Worm (Caenorhabditis elegans) whole organism, L2 larva: ENCODE measurements around the gene Y94H6A.10.

ENCODE experiments used
- C34F6.9 ChIP-seq: fragments of 150-350 bp; optimal IDR thresholded peaks from 2 replicates; lab custom pipeline; 2014; ENCODE audit warnings: missing biosample characterization, missing genetic modification characterization
- R02D3.7 ChIP-seq: fragments of 150-350 bp; optimal IDR thresholded peaks from 2 replicates; lab custom pipeline; 2014; ENCODE audit warnings: missing biosample characterization, missing genetic modification characterization
- Y55F3AM.14 ChIP-seq: fragments of 200-800 bp; sonication (Bioruptor generic); optimal IDR thresholded peaks from 2 replicates; lab custom pipeline; 2018; ENCODE audit warnings: mild to moderate bottlenecking, missing genetic modification characterization, missing compliant biosample characterization
- ZK546.5 ChIP-seq: sonication (generic microtip); optimal IDR thresholded peaks from 2 replicates; lab custom pipeline; 2017; ENCODE audit warnings: missing biosample characterization, missing genetic modification characterization
- alr-1 ChIP-seq: fragments of 150-350 bp; optimal IDR thresholded peaks from 2 replicates; lab custom pipeline; 2014; ENCODE audit warnings: missing biosample characterization, missing genetic modification characterization
- aly-2 ChIP-seq: fragments of 150-350 bp; optimal IDR thresholded peaks from 2 replicates; lab custom pipeline; 2014; ENCODE audit warnings: missing biosample characterization, missing genetic modification characterization
- ama-1 ChIP-seq: fragments of 150-350 bp; optimal IDR thresholded peaks from 2 replicates; lab custom pipeline; 2018; ENCODE audit warnings: inconsistent platforms
- ceh-16 ChIP-seq: fragments of 150-350 bp; optimal IDR thresholded peaks from 2 replicates; lab custom pipeline; 2014; ENCODE audit warnings: missing biosample characterization, missing genetic modification characterization
- ceh-82 ChIP-seq: fragments of 150-350 bp; optimal IDR thresholded peaks from 2 replicates; lab custom pipeline; 2014; ENCODE audit warnings: missing biosample characterization, missing genetic modification characterization
- crh-2 ChIP-seq: sonication (generic microtip); optimal IDR thresholded peaks from 2 replicates; lab custom pipeline; 2017; ENCODE audit warnings: missing biosample characterization, missing genetic modification characterization
- dmd-4 ChIP-seq: sonication (generic microtip); optimal IDR thresholded peaks from 2 replicates; lab custom pipeline; 2017; ENCODE audit warnings: missing biosample characterization, missing genetic modification characterization
- egl-27 ChIP-seq: sonication (generic microtip); optimal IDR thresholded peaks from 3 replicates; lab custom pipeline; 2017; ENCODE audit warnings: missing biosample characterization, missing genetic modification reagents, missing genetic modification characterization
- elt-1 ChIP-seq: fragments of 150-350 bp; optimal IDR thresholded peaks from 2 replicates; lab custom pipeline; 2014; ENCODE audit warnings: missing biosample characterization, missing genetic modification characterization
- elt-3 ChIP-seq: sonication (generic microtip); optimal IDR thresholded peaks from 2 replicates; lab custom pipeline; 2017; ENCODE audit warnings: missing biosample characterization, missing genetic modification characterization
- lin-11 ChIP-seq: fragments of 150-350 bp; sonication (generic microtip); optimal IDR thresholded peaks from 2 replicates; lab custom pipeline; 2014; ENCODE audit warnings: missing biosample characterization, missing genetic modification characterization, inconsistent platforms, mixed read lengths
- lin-13 ChIP-seq: fragments of 150-350 bp; optimal IDR thresholded peaks from 2 replicates; lab custom pipeline; 2014; ENCODE audit warnings: missing biosample characterization, missing genetic modification reagents, missing genetic modification characterization
- lsy-2 ChIP-seq, 2 experiments: fragments of 150-350 bp in 1 of 2; sonication (generic microtip) in 1 of 2; optimal IDR thresholded peaks; 2 replicates each; lab custom pipeline; 2014 to 2017; ENCODE audit warnings: missing biosample characterization in 2 of 2, missing genetic modification characterization in 2 of 2
- mab-5 ChIP-seq: fragments of 150-350 bp; optimal IDR thresholded peaks from 2 replicates; lab custom pipeline; 2014; ENCODE audit warnings: missing biosample characterization, missing genetic modification characterization
- mbf-1 ChIP-seq: sonication (generic microtip); optimal IDR thresholded peaks from 2 replicates; lab custom pipeline; 2017; ENCODE audit warnings: missing biosample characterization, missing genetic modification characterization
- mdl-1 ChIP-seq, 2 experiments: fragments of 150-350 bp in 1 of 2; sonication (generic microtip) in 1 of 2; optimal IDR thresholded peaks; 2 replicates each; lab custom pipeline; 2017; ENCODE audit warnings: missing biosample characterization in 2 of 2, missing genetic modification characterization in 2 of 2
- nhr-10 ChIP-seq: sonication (generic microtip); optimal IDR thresholded peaks from 2 replicates; lab custom pipeline; 2017; ENCODE audit warnings: missing biosample characterization, missing genetic modification characterization
- nhr-11 ChIP-seq: fragments of 150-350 bp; optimal IDR thresholded peaks from 2 replicates; lab custom pipeline; 2014; ENCODE audit warnings: missing biosample characterization, missing genetic modification characterization
- nhr-12 ChIP-seq: fragments of 150-350 bp; optimal IDR thresholded peaks from 2 replicates; lab custom pipeline; 2014; ENCODE audit warnings: missing biosample characterization, missing genetic modification characterization
- nhr-129 ChIP-seq: fragments of 150-350 bp; optimal IDR thresholded peaks from 2 replicates; lab custom pipeline; 2014; ENCODE audit warnings: missing biosample characterization, missing genetic modification characterization
- nhr-23 ChIP-seq: fragments of 150-350 bp; optimal IDR thresholded peaks from 2 replicates; lab custom pipeline; 2014; ENCODE audit warnings: missing biosample characterization, missing genetic modification reagents, missing genetic modification characterization
- nhr-237 ChIP-seq: fragments of 150-350 bp; optimal IDR thresholded peaks from 2 replicates; lab custom pipeline; 2014; ENCODE audit warnings: missing biosample characterization, missing genetic modification characterization
- nhr-25 ChIP-seq: fragments of 150-350 bp; sonication (generic microtip); optimal IDR thresholded peaks from 3 replicates; lab custom pipeline; 2014; ENCODE audit warnings: missing biosample characterization, missing genetic modification characterization
- nhr-6 ChIP-seq: fragments of 150-350 bp; optimal IDR thresholded peaks from 2 replicates; lab custom pipeline; 2014; ENCODE audit warnings: missing biosample characterization, missing genetic modification characterization
- nhr-77 ChIP-seq: fragments of 150-350 bp; optimal IDR thresholded peaks from 2 replicates; lab custom pipeline; 2014; ENCODE audit warnings: missing biosample characterization, missing genetic modification characterization
- sem-4 ChIP-seq: fragments of 150-350 bp; optimal IDR thresholded peaks from 2 replicates; lab custom pipeline; 2014; ENCODE audit warnings: missing biosample characterization, missing genetic modification reagents, missing genetic modification characterization
- skn-1 ChIP-seq: sonication (generic microtip); optimal IDR thresholded peaks from 2 replicates; lab custom pipeline; 2017; ENCODE audit warnings: missing biosample characterization, missing genetic modification characterization
- sma-3 ChIP-seq: sonication (generic microtip); optimal IDR thresholded peaks from 2 replicates; lab custom pipeline; 2016; ENCODE audit warnings: missing genetic modification reagents, missing genetic modification characterization, missing compliant biosample characterization
- sma-9 ChIP-seq, 2 experiments: fragments of 150-350 bp in 1 of 2; sonication (generic microtip) in 1 of 2; optimal IDR thresholded peaks; 2 replicates each; lab custom pipeline; 2014 to 2016; ENCODE audit warnings: missing genetic modification characterization in 2 of 2, mild to moderate bottlenecking in 1 of 2, missing biosample characterization in 1 of 2, missing compliant biosample characterization in 1 of 2, missing genetic modification reagents in 1 of 2, moderate library complexity in 1 of 2
- snpc-4 ChIP-seq: fragments of 150-350 bp; optimal IDR thresholded peaks from 2 replicates; lab custom pipeline; 2014; ENCODE audit warnings: missing biosample characterization, missing genetic modification characterization
- unc-39 ChIP-seq: fragments of 150-350 bp; optimal IDR thresholded peaks from 2 replicates; lab custom pipeline; 2014; ENCODE audit warnings: missing biosample characterization, missing genetic modification characterization
- unc-55 ChIP-seq: fragments of 150-350 bp; sonication (generic microtip); optimal IDR thresholded peaks from 3 replicates; lab custom pipeline; 2014; ENCODE audit warnings: missing biosample characterization, missing genetic modification reagents, missing genetic modification characterization
- unc-62 ChIP-seq: fragments of 150-350 bp; optimal IDR thresholded peaks from 2 replicates; lab custom pipeline; 2014; ENCODE audit warnings: missing biosample characterization, missing genetic modification reagents, missing genetic modification characterization
- zag-1 ChIP-seq: fragments of 150-350 bp; optimal IDR thresholded peaks from 2 replicates; lab custom pipeline; 2014; ENCODE audit warnings: missing biosample characterization, missing genetic modification characterization
- ztf-1 ChIP-seq: fragments of 200-800 bp; sonication (Bioruptor generic); conservative IDR thresholded peaks from 2 replicates; pipeline ENCODE4 v1.3.6; 2022; ENCODE audit warnings: missing genetic modification characterization, missing compliant biosample characterization
- ztf-11 ChIP-seq: sonication (generic microtip); optimal IDR thresholded peaks from 2 replicates; lab custom pipeline; 2017; ENCODE audit warnings: missing biosample characterization, missing genetic modification characterization
- ztf-4 ChIP-seq: fragments of 150-350 bp; optimal IDR thresholded peaks from 2 replicates; lab custom pipeline; 2014; ENCODE audit warnings: missing biosample characterization, missing genetic modification characterization

The Y94H6A.10 gene

ce11 chrIV:2703927-2704401 is 6.5 kb downstream of the Y94H6A.10 start, which contains the start of gene Y94H6A.5 (continued):
- no peak for TF ChIP-seq skn-1 (tag; lab: Kevin White, UChicago)
- peak; percentile 5 for TF ChIP-seq lin-11 (tag; lab: Kevin White, UChicago)
- TF ChIP-seq nhr-10, result no peak

ce11 chrIV:2688716-2689307 is 21.7 kb downstream of the Y94H6A.10 start, which contains the start of gene egrh-3:
Gene egrh-3 (minus strand): TSS chrIV:2688766.
- no peak for TF ChIP-seq unc-62
- TF ChIP-seq crh-2 (tag; lab: Kevin White, UChicago), result no peak
- no peak for TF ChIP-seq nhr-129 (tag; lab: Kevin White, UChicago)
- TF ChIP-seq zag-1, result no peak
- no peak for TF ChIP-seq Y55F3AM.14 (GFP tag; lab: Kevin White, UChicago)
- no peak for TF ChIP-seq mbf-1 (tag; lab: Kevin White, UChicago)
- TF ChIP-seq nhr-12, result no peak

ce11 chrIV:2680281-2680680 is 30.2 kb downstream of the Y94H6A.10 start:
- TF ChIP-seq ztf-1 (GFP tag; lab: Robert Waterston, UW), result no peak
- TF ChIP-seq mbf-1 (tag; lab: Kevin White, UChicago), result no peak
- no peak for TF ChIP-seq nhr-23 (tag; lab: Kevin White, UChicago)
- TF ChIP-seq aly-2, result no peak
- TF ChIP-seq nhr-77 (tag; lab: Kevin White, UChicago), result no peak
- TF ChIP-seq unc-62, result no peak
- no peak for TF ChIP-seq ztf-11
- TF ChIP-seq unc-55 (GFP tag; lab: Kevin White, UChicago), result no peak
- TF ChIP-seq unc-39 (tag; lab: Kevin White, UChicago), result no peak

- TF ChIP-seq elt-3 (tag; lab: Kevin White, UChicago) (no peak), unc-55 (GFP tag; lab: Kevin White, UChicago) (no peak), nhr-10 (no peak), alr-1 (tag; lab: Kevin White, UChicago) (no peak), unc-39 (tag; lab: Kevin White, UChicago) (no peak), lsy-2 (tag; optimal IDR thresholded peaks at IDR 0.05; lab: Kevin White, UChicago) (no peak)
Observed at ce11 chrIV:2678152-2678551, 32.3 kb downstream of the Y94H6A.10 start.

ce11 chrIV:2677687-2678086 is 32.8 kb downstream of the Y94H6A.10 start:
- no peak for TF ChIP-seq mbf-1 (tag; lab: Kevin White, UChicago)

- TF ChIP-seq mdl-1 (tag; optimal IDR thresholded peaks at IDR 0.05; lab: Kevin White, UChicago) (peak in 1 of 2 experiments; percentile 49), lsy-2 (tag; optimal IDR thresholded peaks at IDR 0.05; lab: Kevin White, UChicago) (peak; percentile 93 to 95), lin-13 (GFP tag; lab: Kevin White, UChicago) (peak; percentile 94), egl-27 (tag; lab: Kevin White, UChicago) (peak; percentile 76), ama-1 (peak; percentile 65), unc-62 (no peak), ZK546.5 (peak; percentile 35), nhr-237 (tag; lab: Kevin White, UChicago) (peak; percentile 30), nhr-129 (tag; lab: Kevin White, UChicago) (peak; percentile 56), sma-3 (peak; percentile 76), nhr-77 (tag; lab: Kevin White, UChicago) (peak; percentile 11), sem-4 (tag; lab: Kevin White, UChicago) (peak; percentile 62), nhr-25 (tag; lab: Kevin White, UChicago) (peak; percentile 83), ceh-82 (tag; lab: Kevin White, UChicago) (peak; percentile 80), skn-1 (tag; lab: Kevin White, UChicago) (no peak), elt-3 (tag; lab: Kevin White, UChicago) (no peak), nhr-10 (peak; percentile 80), nhr-12 (no peak), dmd-4 (no peak), mab-5 (peak; percentile 86), ztf-4 (peak; percentile 55), zag-1 (peak; percentile 40), lin-11 (tag; lab: Kevin White, UChicago) (peak; percentile 86), R02D3.7 (tag; lab: Kevin White, UChicago) (peak; percentile 60), C34F6.9 (tag; lab: Kevin White, UChicago) (peak; percentile 92), snpc-4 (peak; percentile 70), ceh-16 (no peak), nhr-23 (tag; lab: Kevin White, UChicago) (no peak), elt-1 (tag; lab: Kevin White, UChicago) (no peak), sma-9 (GFP tag; optimal IDR thresholded peaks at IDR 0.05; lab: Kevin White, UChicago) (no peak), sma-9 (tag; optimal IDR thresholded peaks at IDR 0.05; lab: Kevin White, UChicago) (no peak), nhr-11 (no peak), nhr-6 (tag; lab: Kevin White, UChicago) (peak; percentile 62)
Observed at ce11 chrIV:2676281-2676680, 34.2 kb downstream of the Y94H6A.10 start, which contains the start of gene Y94H6A.3. Gene Y94H6A.3 (plus strand): TSS chrIV:2676512.
